Worm (Caenorhabditis elegans): ENCODE measurements around the gene nhr-257.

ce11 chrII:3894755-3895154 lies 42.0 kb downstream of the nhr-257 start, which contains the start of gene F53C3.7:
- no peak for TF ChIP-seq odd-2 (tag; optimal IDR thresholded peaks at IDR 0.05)
- no peak for TF ChIP-seq ceh-18 (tag; optimal IDR thresholded peaks at IDR 0.05)
- no peak for TF ChIP-seq pqm-1 (tag; optimal IDR thresholded peaks at IDR 0.05)
- no peak for TF ChIP-seq C08G9.2 (tag; optimal IDR thresholded peaks at IDR 0.05)
- no peak for TF ChIP-seq tbx-2 (tag; optimal IDR thresholded peaks at IDR 0.05)
- TF ChIP-seq sdc-2 (tag; optimal IDR thresholded peaks at IDR 0.05) = no peak
- no peak for TF ChIP-seq sox-4 (tag; optimal IDR thresholded peaks at IDR 0.05)
- TF ChIP-seq C38D4.7 (GFP tag; optimal IDR thresholded peaks at IDR 0.05) = no peak
- TF ChIP-seq pha-4 (tag; optimal IDR thresholded peaks at IDR 0.05) = no peak
- TF ChIP-seq nhr-11 (tag; optimal IDR thresholded peaks at IDR 0.05) = no peak
- no peak for TF ChIP-seq dve-1 (tag; optimal IDR thresholded peaks at IDR 0.05)
- no peak for TF ChIP-seq ceh-45 (GFP tag; IDR thresholded peaks at IDR 0.05)
- no peak for TF ChIP-seq hlh-30 (tag; optimal IDR thresholded peaks at IDR 0.05; ENCODE audit: insufficient read depth)
- TF ChIP-seq hlh-15 (tag; optimal IDR thresholded peaks at IDR 0.05) = no peak
